Fruit fly (Drosophila melanogaster) S2 (cell line): ENCODE measurements around the gene CG6678.

Experiments used
- CG8478 ChIP-seq: fragments of >200 bp; optimal IDR thresholded peaks from 2 replicates; lab custom pipeline; 2018
- CTCF ChIP-seq, 2 experiments: fragments of >200 bp; optimal IDR thresholded peaks; 2 replicates each; lab custom pipeline; 2018

DNA sequence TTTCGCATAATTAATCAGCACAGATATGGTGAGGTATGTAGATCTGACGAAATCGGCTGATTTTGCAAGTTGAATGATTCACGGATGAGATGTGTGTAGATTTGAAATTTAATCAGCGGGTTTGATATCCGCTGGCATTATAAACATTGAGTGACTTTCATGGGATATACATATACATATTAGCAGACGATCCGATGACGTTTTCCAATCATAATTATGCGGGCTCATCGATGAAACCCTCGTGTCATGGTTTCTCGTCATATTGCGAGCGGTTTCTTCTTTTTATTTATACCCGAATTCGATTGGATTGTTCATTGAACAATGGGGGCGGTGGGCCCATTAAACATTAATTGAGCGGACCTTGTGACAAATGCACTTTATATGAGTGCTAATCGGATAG is 22.3 kb upstream of the CG6678 start:
- no peak for TF ChIP-seq CTCF (optimal IDR thresholded peaks at IDR 0.05; lab: Kevin White, UChicago)
- no peak for TF ChIP-seq CG8478 (lab: Kevin White, UChicago)
